Fruit fly (Drosophila melanogaster) whole organism, embryonic: ENCODE measurements around the gene ND-23.

Experiments
- CG11085 ChIP-seq: fragments of 200-800 bp; sonication (Bioruptor generic); IDR thresholded peaks from 2 replicates; pipeline ENCODE4 v1.3.6; 2022; ENCODE audit warnings: missing biosample characterization, missing genetic modification characterization
- CG11504 ChIP-seq: fragments of 200-800 bp; sonication (Bioruptor generic); optimal IDR thresholded peaks from 3 replicates; lab custom pipeline; 2019; ENCODE audit warnings: missing biosample characterization, mild to moderate bottlenecking, missing genetic modification characterization, moderate library complexity
- CG12104 ChIP-seq: fragments of 200-800 bp; sonication (Bioruptor generic); optimal IDR thresholded peaks from 3 replicates; lab custom pipeline; 2016; ENCODE audit warnings: missing biosample characterization, missing genetic modification characterization
- CG13424 ChIP-seq: fragments of 200-800 bp; sonication (Bioruptor generic); optimal IDR thresholded peaks from 2 replicates; lab custom pipeline; 2019; ENCODE audit warnings: missing biosample characterization, mild to moderate bottlenecking, missing genetic modification characterization, moderate library complexity
- CG13624 ChIP-seq: fragments of 200-800 bp; sonication (Bioruptor generic); optimal IDR thresholded peaks from 2 replicates; lab custom pipeline; 2016; ENCODE audit warnings: missing biosample characterization, missing genetic modification characterization
- CG14710 ChIP-seq: fragments of 200-800 bp; sonication (Bioruptor generic); optimal IDR thresholded peaks from 3 replicates; lab custom pipeline; 2019; ENCODE audit warnings: missing biosample characterization, mild to moderate bottlenecking, missing genetic modification characterization, moderate library complexity
- CG15073 ChIP-seq: fragments of 200-800 bp; sonication (Bioruptor generic); optimal IDR thresholded peaks from 2 replicates; lab custom pipeline; 2016; ENCODE audit warnings: missing biosample characterization, missing genetic modification characterization
- CG16813 ChIP-seq: fragments of 200-800 bp; sonication (Bioruptor generic); IDR thresholded peaks from 3 replicates; pipeline ENCODE4 v1.3.6; 2022; ENCODE audit warnings: missing biosample characterization, missing genetic modification characterization; ENCODE audit not compliant: partially characterized antibody
- CG17829 ChIP-seq: fragments of 200-800 bp; optimal IDR thresholded peaks from 2 replicates; lab custom pipeline; 2019; ENCODE audit warnings: missing biosample characterization, mild to moderate bottlenecking, missing genetic modification characterization, moderate library complexity
- CG17912 ChIP-seq: fragments of 200-800 bp; sonication (Bioruptor generic); optimal IDR thresholded peaks from 2 replicates; lab custom pipeline; 2018; ENCODE audit warnings: missing biosample characterization, mild to moderate bottlenecking, missing genetic modification characterization
- CG2712 ChIP-seq: fragments of 200-800 bp; optimal IDR thresholded peaks from 3 replicates; lab custom pipeline; 2019; ENCODE audit warnings: missing biosample characterization, mild to moderate bottlenecking, missing genetic modification characterization, moderate library complexity
- CG2875 ChIP-seq: fragments of 200-800 bp; sonication (Bioruptor generic); optimal IDR thresholded peaks from 2 replicates; lab custom pipeline; 2017; ENCODE audit warnings: missing biosample characterization, mild to moderate bottlenecking, missing genetic modification characterization, missing genetic modification reagents
- CG8765 ChIP-seq: fragments of 200-800 bp; sonication (Bioruptor generic); IDR thresholded peaks from 2 replicates; pipeline ENCODE4 v1.3.6; 2022; ENCODE audit warnings: missing biosample characterization, missing genetic modification characterization
- CG9437 ChIP-seq: fragments of 200-800 bp; sonication (Bioruptor generic); optimal IDR thresholded peaks from 2 replicates; lab custom pipeline; 2018; ENCODE audit warnings: missing biosample characterization, mild to moderate bottlenecking, missing genetic modification characterization
- Camta ChIP-seq: fragments of 200-800 bp; sonication (Bioruptor generic); optimal IDR thresholded peaks from 2 replicates; lab custom pipeline; 2016; ENCODE audit warnings: missing biosample characterization, missing genetic modification characterization
- D19A ChIP-seq: fragments of 200-800 bp; optimal IDR thresholded peaks from 3 replicates; lab custom pipeline; 2019; ENCODE audit warnings: missing biosample characterization, mild to moderate bottlenecking, missing genetic modification characterization, moderate library complexity
- Dp ChIP-seq: fragments of 200-800 bp; sonication (Bioruptor generic); optimal IDR thresholded peaks from 2 replicates; lab custom pipeline; 2018; ENCODE audit warnings: missing biosample characterization, mild to moderate bottlenecking, missing genetic modification characterization, moderate library complexity
- ERR ChIP-seq: fragments of 200-800 bp; sonication (Bioruptor generic); optimal IDR thresholded peaks from 2 replicates; lab custom pipeline; 2016; ENCODE audit warnings: missing biosample characterization, missing genetic modification characterization
- Fer3 ChIP-seq: fragments of 200-800 bp; sonication (Bioruptor generic); optimal IDR thresholded peaks from 2 replicates; lab custom pipeline; 2018; ENCODE audit warnings: missing biosample characterization, mild to moderate bottlenecking, missing genetic modification characterization, moderate library complexity
- Gug ChIP-seq: fragments of 200-800 bp; sonication (Bioruptor generic); IDR thresholded peaks from 4 replicates; pipeline ENCODE4 v1.3.6; 2022; ENCODE audit warnings: missing biosample characterization, missing genetic modification characterization
- HLH4C ChIP-seq: fragments of 200-800 bp; sonication (Bioruptor generic); IDR thresholded peaks from 3 replicates; pipeline ENCODE4 v1.3.6; 2022; ENCODE audit warnings: missing biosample characterization, missing genetic modification characterization; ENCODE audit not compliant: partially characterized antibody
- Kr ChIP-seq: fragments of 200-800 bp; sonication (Bioruptor generic); optimal IDR thresholded peaks from 2 replicates; lab custom pipeline; 2017; ENCODE audit warnings: missing biosample characterization, mild to moderate bottlenecking, missing genetic modification characterization
- MBD-R2 ChIP-seq: fragments of 200-800 bp; sonication (Bioruptor generic); IDR thresholded peaks from 2 replicates; pipeline ENCODE4 v1.3.6; 2022; ENCODE audit warnings: missing biosample characterization, missing genetic modification characterization
- Nf-YC ChIP-seq: fragments of 200-800 bp; optimal IDR thresholded peaks from 3 replicates; lab custom pipeline; 2019; ENCODE audit warnings: missing biosample characterization, mild to moderate bottlenecking, missing genetic modification characterization, moderate library complexity
- Sry-β ChIP-seq: fragments of 200-800 bp; sonication (Bioruptor generic); optimal IDR thresholded peaks from 2 replicates; lab custom pipeline; 2018; ENCODE audit warnings: missing biosample characterization, mild to moderate bottlenecking, missing genetic modification characterization, moderate library complexity
- aop ChIP-seq: fragments of 200-800 bp; sonication (Bioruptor generic); IDR thresholded peaks from 2 replicates; pipeline ENCODE4 v1.3.6; 2022; ENCODE audit warnings: missing biosample characterization, missing genetic modification characterization
- ap ChIP-seq: fragments of 200-800 bp; sonication (Bioruptor generic); IDR thresholded peaks from 2 replicates; pipeline ENCODE4 v1.3.6; 2022; ENCODE audit warnings: missing biosample characterization, missing genetic modification characterization
- chm ChIP-seq: fragments of 200-800 bp; sonication (Bioruptor generic); IDR thresholded peaks from 2 replicates; pipeline ENCODE4 v1.3.6; 2022; ENCODE audit warnings: missing biosample characterization, missing genetic modification characterization
- ci ChIP-seq: fragments of 200-800 bp; sonication (Bioruptor generic); IDR thresholded peaks from 3 replicates; pipeline ENCODE4 v1.3.6; 2022; ENCODE audit warnings: missing biosample characterization, missing genetic modification characterization
- disco-r ChIP-seq: fragments of 200-800 bp; sonication (Bioruptor generic); optimal IDR thresholded peaks from 2 replicates; lab custom pipeline; 2016; ENCODE audit warnings: missing biosample characterization, missing genetic modification characterization
- dpn ChIP-seq, 2 experiments: fragments of 200-800 bp; sonication (Bioruptor generic); optimal IDR thresholded peaks; 3 replicates each; lab custom pipeline; 2016; ENCODE audit warnings: missing biosample characterization in 2 of 2, missing genetic modification characterization in 2 of 2
- ewg ChIP-seq: fragments of 200-800 bp; sonication (Bioruptor generic); optimal IDR thresholded peaks from 3 replicates; lab custom pipeline; 2017; ENCODE audit warnings: mild to moderate bottlenecking, missing biosample characterization, missing genetic modification reagents, missing genetic modification characterization
- fd64A ChIP-seq: fragments of 200-800 bp; sonication (Bioruptor generic); optimal IDR thresholded peaks from 3 replicates; lab custom pipeline; 2018; ENCODE audit warnings: missing biosample characterization, mild to moderate bottlenecking, missing genetic modification characterization
- ftz-f1 ChIP-seq: fragments of 200-800 bp; sonication (Bioruptor generic); optimal IDR thresholded peaks from 2 replicates; lab custom pipeline; 2016; ENCODE audit warnings: missing biosample characterization, missing genetic modification characterization
- gcm2 ChIP-seq: fragments of 200-800 bp; sonication (Bioruptor generic); optimal IDR thresholded peaks from 2 replicates; lab custom pipeline; 2016; ENCODE audit warnings: missing biosample characterization, missing genetic modification characterization
- grau ChIP-seq: fragments of 200-800 bp; optimal IDR thresholded peaks from 3 replicates; lab custom pipeline; 2019; ENCODE audit warnings: missing biosample characterization, mild to moderate bottlenecking, missing genetic modification characterization, moderate library complexity
- kni ChIP-seq: fragments of 200-800 bp; sonication (Bioruptor generic); optimal IDR thresholded peaks from 3 replicates; lab custom pipeline; 2017; ENCODE audit warnings: mild to moderate bottlenecking, missing biosample characterization, missing genetic modification reagents, missing genetic modification characterization
- mirr ChIP-seq: fragments of 200-800 bp; sonication (Bioruptor generic); optimal IDR thresholded peaks from 3 replicates; lab custom pipeline; 2018; ENCODE audit warnings: missing biosample characterization, mild to moderate bottlenecking, missing genetic modification characterization
- nau ChIP-seq: fragments of 200-800 bp; sonication (Bioruptor generic); optimal IDR thresholded peaks from 3 replicates; lab custom pipeline; 2017; ENCODE audit warnings: missing biosample characterization, mild to moderate bottlenecking, missing genetic modification characterization, missing genetic modification reagents
- odd ChIP-seq: fragments of 200-800 bp; sonication (Bioruptor generic); optimal IDR thresholded peaks from 2 replicates; lab custom pipeline; 2017; ENCODE audit warnings: missing biosample characterization, mild to moderate bottlenecking, missing genetic modification characterization
- pan ChIP-seq, 4 experiments: fragments of >200 bp in 3 of 4; fragments of 200-800 bp in 1 of 4; sonication (Bioruptor generic) in 1 of 4; optimal IDR thresholded peaks in 3 of 4; IDR thresholded peaks in 1 of 4; 2 replicates each; pipeline versions ENCODE4 v1.3.6 to Lab custom; 2017 to 2022; ENCODE audit warnings: missing biosample characterization in 2 of 4, missing genetic modification characterization in 2 of 4, mixed read lengths in 1 of 4
- prd ChIP-seq, 3 experiments: fragments of >200 bp in 2 of 3; fragments of 200-800 bp in 1 of 3; sonication (Bioruptor generic) in 1 of 3; optimal IDR thresholded peaks in 2 of 3; IDR thresholded peaks in 1 of 3; 2 replicates in 2 of 3; 3 replicates in 1 of 3; pipeline versions ENCODE4 v1.3.6 to Lab custom; 2017 to 2022; ENCODE audit warnings: missing biosample characterization in 1 of 3, missing genetic modification characterization in 1 of 3
- rib ChIP-seq: fragments of 200-800 bp; sonication (Bioruptor generic); IDR thresholded peaks from 2 replicates; pipeline ENCODE4 v1.3.6; 2022; ENCODE audit warnings: missing biosample characterization, missing genetic modification characterization
- row ChIP-seq: fragments of 200-800 bp; sonication (Bioruptor generic); IDR thresholded peaks from 3 replicates; pipeline ENCODE4 v1.3.6; 2022; ENCODE audit warnings: missing biosample characterization, missing genetic modification characterization
- sisA ChIP-seq: fragments of 200-800 bp; sonication (Bioruptor generic); IDR thresholded peaks from 2 replicates; pipeline ENCODE4 v1.3.6; 2022; ENCODE audit warnings: missing biosample characterization, missing genetic modification characterization
- slou ChIP-seq: fragments of 200-800 bp; sonication (Bioruptor generic); optimal IDR thresholded peaks from 3 replicates; lab custom pipeline; 2016; ENCODE audit warnings: missing biosample characterization, missing genetic modification characterization
- tna ChIP-seq: fragments of 200-800 bp; sonication (Bioruptor generic); IDR thresholded peaks from 2 replicates; pipeline ENCODE4 v1.3.6; 2022; ENCODE audit warnings: missing biosample characterization, missing genetic modification characterization; ENCODE audit not compliant: partially characterized antibody
- trh ChIP-seq: fragments of 200-800 bp; sonication (Bioruptor generic); optimal IDR thresholded peaks from 2 replicates; lab custom pipeline; 2016; ENCODE audit warnings: missing biosample characterization, missing genetic modification characterization
- vnd ChIP-seq: fragments of 200-800 bp; sonication (Bioruptor generic); IDR thresholded peaks from 3 replicates; pipeline ENCODE4 v1.3.6; 2022; ENCODE audit warnings: missing biosample characterization, missing genetic modification characterization; ENCODE audit not compliant: partially characterized antibody
- yki ChIP-seq: fragments of >200 bp; optimal IDR thresholded peaks from 3 replicates; lab custom pipeline; 2018

The ND-23 gene

DNA sequence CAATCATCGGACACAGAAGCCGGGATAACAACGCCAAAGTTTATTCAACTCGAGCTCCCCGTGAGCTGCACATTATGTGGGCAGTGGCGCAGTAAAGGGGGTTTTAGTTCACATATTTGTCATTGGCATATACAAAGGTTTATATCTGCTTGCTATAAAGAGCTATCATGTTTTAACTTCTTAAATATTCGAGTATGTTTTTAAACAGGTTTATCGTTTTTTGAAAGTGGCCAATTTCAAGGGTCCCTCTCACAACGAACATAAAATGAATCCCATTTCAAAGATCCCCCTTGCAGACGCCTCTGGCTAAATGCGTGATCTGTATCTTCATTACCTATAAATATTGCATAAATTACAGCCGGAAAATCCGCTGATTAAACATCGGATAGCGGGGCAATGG, 9.4 kb downstream of the ND-23 start (continued):
- TF ChIP-seq CG8765 (GFP tag; lab: Robert Waterston, UW) = no peak
- no peak for TF ChIP-seq ftz-f1 (GFP tag; lab: Kevin White, UChicago)
- TF ChIP-seq trh (GFP tag; lab: Kevin White, UChicago) = no peak
- no peak for TF ChIP-seq kni (GFP tag; lab: Kevin White, UChicago)
- TF ChIP-seq pan (optimal IDR thresholded peaks at IDR 0.05; lab: Kevin White, UChicago) = no peak
- peak in 1 of 2 experiments; percentile 28 for TF ChIP-seq pan (GFP tag; optimal IDR thresholded peaks at IDR 0.05 in 1 of 2, IDR thresholded peaks at IDR 0.05 in 1 of 2)
- TF ChIP-seq sisA (GFP tag; lab: Robert Waterston, UW) = no peak
- peak; percentile 21 for TF ChIP-seq CG17829 (tag; lab: Kevin White, UChicago)
- TF ChIP-seq fd64A = no peak
- TF ChIP-seq CG12104 = no peak
- TF ChIP-seq CG13424 = peak; percentile 55
- peak in 1 of 2 experiments; percentile 32 for TF ChIP-seq dpn (GFP tag; optimal IDR thresholded peaks at IDR 0.05; lab: Kevin White, UChicago)
- no peak for TF ChIP-seq gcm2 (GFP tag; lab: Kevin White, UChicago)
- TF ChIP-seq Nf-YC = no peak
- no peak for TF ChIP-seq MBD-R2 (GFP tag; lab: Robert Waterston, UW)
- no peak for TF ChIP-seq aop (GFP tag; lab: Robert Waterston, UW)
- no peak for TF ChIP-seq vnd (GFP tag; lab: Robert Waterston, UW)
- TF ChIP-seq Camta (GFP tag; lab: Kevin White, UChicago) = peak; percentile 16
- no peak for TF ChIP-seq ERR (GFP tag; lab: Kevin White, UChicago)
- TF ChIP-seq yki (lab: Kevin White, UChicago) = no peak
- no peak for TF ChIP-seq Dp (GFP tag; lab: Kevin White, UChicago)
- TF ChIP-seq disco-r (GFP tag; lab: Kevin White, UChicago) = no peak
- TF ChIP-seq CG11504 (tag; lab: Kevin White, UChicago) = no peak
- TF ChIP-seq nau = no peak
- TF ChIP-seq tna (GFP tag; lab: Robert Waterston, UW) = no peak
- no peak for TF ChIP-seq CG17912
- TF ChIP-seq chm (GFP tag; lab: Robert Waterston, UW) = no peak
- no peak for TF ChIP-seq Fer3
- TF ChIP-seq CG11085 (GFP tag; lab: Robert Waterston, UW) = no peak
- no peak for TF ChIP-seq slou (GFP tag; lab: Kevin White, UChicago)
- TF ChIP-seq Kr = no peak
- TF ChIP-seq CG15073 (GFP tag; lab: Kevin White, UChicago) = no peak
- TF ChIP-seq odd (GFP tag; lab: Kevin White, UChicago) = no peak
- TF ChIP-seq row = peak; percentile 39; the same call in 1 of the 3 replicates
- no peak for TF ChIP-seq CG9437
- no peak for TF ChIP-seq ewg (GFP tag; lab: Kevin White, UChicago)
- TF ChIP-seq HLH4C (GFP tag; lab: Robert Waterston, UW) = no peak
- TF ChIP-seq rib = no peak
- TF ChIP-seq CG16813 = no peak
- TF ChIP-seq CG2875 (GFP tag; lab: Kevin White, UChicago) = no peak
- peak; percentile 31 for TF ChIP-seq grau (tag; lab: Kevin White, UChicago)
- TF ChIP-seq Sry-β (GFP tag; lab: Kevin White, UChicago) = no peak
- no peak for TF ChIP-seq ap (GFP tag; lab: Robert Waterston, UW)
- TF ChIP-seq D19A (tag; lab: Kevin White, UChicago) = no peak
- peak; percentile 50 for TF ChIP-seq CG2712 (tag; lab: Kevin White, UChicago)
- TF ChIP-seq ci (GFP tag; lab: Robert Waterston, UW) = no peak
- TF ChIP-seq CG14710 (tag; lab: Kevin White, UChicago) = no peak
- TF ChIP-seq prd (optimal IDR thresholded peaks at IDR 0.05; lab: Kevin White, UChicago) = no peak
- TF ChIP-seq prd (GFP tag; IDR thresholded peaks at IDR 0.05; lab: Robert Waterston, UW) = peak; percentile 30; the same call in 1 of the 3 replicates
- TF ChIP-seq mirr (GFP tag; lab: Kevin White, UChicago) = no peak
- TF ChIP-seq Gug = 0 out of 4 replicates have a peak, but pooled peaks have one; percentile 2
- no peak for TF ChIP-seq CG13624 (GFP tag; lab: Kevin White, UChicago)
